Worm (Caenorhabditis elegans) whole organism, L4/young adult: ENCODE measurements around the gene tmed-4.
"Not testable (repeated sequence)": the region's sequence is repeated elsewhere in the genome, so short reads cannot be mapped to it uniquely, and the experiment has no call there.

Experiments used
- W03F9.2 ChIP-seq: fragments of 150-350 bp; optimal IDR thresholded peaks from 2 replicates; lab custom pipeline; 2014; ENCODE audit warnings: missing biosample characterization, missing genetic modification characterization
- dao-5 ChIP-seq: sonication (generic microtip); optimal IDR thresholded peaks from 2 replicates; lab custom pipeline; 2016; ENCODE audit warnings: missing genotype, missing genetic modification characterization, moderate library complexity, missing compliant biosample characterization
- him-1 ChIP-seq: sonication (generic microtip); optimal IDR thresholded peaks from 2 replicates; lab custom pipeline; 2016; ENCODE audit warnings: missing genotype, missing genetic modification reagents, missing genetic modification characterization, missing compliant biosample characterization

Gene tmed-4

ce11 chrV:19948993-19949392 lies at the start of gene tmed-4:
Gene tmed-4 (minus strand): TSS chrV:19949093.
- TF ChIP-seq W03F9.2, him-1, dao-5 (tag; lab: Kevin White, UChicago): not testable (repeated sequence)

DNA sequence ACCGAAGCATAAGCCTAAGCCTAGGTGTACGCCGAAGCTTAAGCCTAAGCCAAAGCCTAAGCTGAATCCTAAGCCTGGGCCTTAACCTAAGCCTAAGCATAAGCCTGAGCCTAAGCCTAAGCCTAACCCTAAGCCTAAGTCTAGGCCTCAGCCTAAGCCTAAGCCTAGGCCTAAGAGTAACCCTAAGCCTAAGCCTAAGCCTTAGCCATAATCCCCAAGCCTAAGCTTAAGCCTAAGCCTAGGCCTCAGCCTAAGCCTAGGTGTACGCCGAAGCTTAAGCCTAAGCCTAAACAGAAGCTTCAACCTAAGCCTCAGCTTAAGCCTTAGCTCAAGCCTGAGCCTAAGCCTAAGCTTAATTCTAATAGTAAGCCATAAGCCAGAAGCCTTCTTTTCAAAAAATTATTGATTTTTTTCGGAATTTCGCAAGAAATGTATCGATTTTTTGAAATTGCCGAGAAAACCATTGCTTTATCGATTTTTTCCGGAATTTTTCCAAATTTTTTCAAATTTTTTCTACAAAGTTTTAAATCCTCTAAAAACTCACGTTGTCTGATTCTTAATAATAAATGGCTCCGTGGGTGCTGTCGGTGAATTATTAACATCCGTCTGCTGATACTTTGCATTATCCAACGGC lies 49.4 kb upstream of the tmed-4 start:
- TF ChIP-seq W03F9.2 (tag; lab: Kevin White, UChicago) (no peak), dao-5 (tag; lab: Kevin White, UChicago) (no peak), him-1 (tag; lab: Kevin White, UChicago) (no peak)

DNA sequence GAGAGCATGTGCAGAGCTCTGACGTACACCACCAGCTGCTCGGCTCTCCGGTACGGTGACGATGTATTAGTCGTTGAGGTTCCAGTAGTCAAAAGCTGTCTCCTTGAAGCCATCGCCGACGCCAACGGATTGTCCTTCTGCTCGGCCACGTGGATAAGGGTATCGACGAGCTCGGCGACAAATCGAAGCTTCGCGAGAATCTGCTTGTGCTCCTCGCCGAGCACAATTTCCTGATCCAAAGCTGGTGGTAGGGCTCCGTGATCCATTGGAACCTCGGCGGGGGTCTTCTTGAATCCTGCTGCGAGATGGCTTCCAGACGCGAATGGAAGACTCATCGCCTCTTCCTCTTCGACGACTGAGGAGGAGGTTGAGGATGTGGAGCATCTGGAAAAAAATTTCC lies 48.6 kb upstream of the tmed-4 start:
- TF ChIP-seq him-1 (tag; lab: Kevin White, UChicago) (no peak), dao-5 (tag; lab: Kevin White, UChicago) (no peak), W03F9.2 (tag; lab: Kevin White, UChicago) (no peak)

ce11 chrV:19994665-19995064 lies 45.8 kb upstream of the tmed-4 start:
- TF ChIP-seq W03F9.2 (tag; lab: Kevin White, UChicago) (no peak), dao-5 (tag; lab: Kevin White, UChicago) (no peak), him-1 (tag; lab: Kevin White, UChicago) (no peak)

DNA sequence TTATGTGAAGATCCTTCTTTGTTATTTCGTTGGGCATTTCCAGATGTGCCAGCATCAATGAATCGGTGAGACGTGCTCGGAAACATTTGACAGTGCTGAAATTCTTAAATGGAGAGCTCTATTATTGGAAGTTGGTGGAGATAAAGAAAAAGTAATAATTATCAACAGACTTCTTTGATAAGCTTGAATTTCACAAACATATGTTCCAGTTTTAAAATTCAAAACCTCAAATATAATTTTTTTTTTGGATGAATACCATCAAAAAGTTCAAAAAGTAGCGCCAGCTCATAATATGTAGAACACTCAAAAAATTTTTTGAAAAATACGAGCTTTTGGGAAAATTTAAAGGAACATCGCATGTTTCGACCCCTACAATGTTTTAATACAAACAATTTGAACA lies 45.2 kb upstream of the tmed-4 start, which contains the start of gene Y60A3A.25:
TSS of gene Y60A3A.25 (minus strand) at position 101 of the 400 bp plus-strand sequence.
- TF ChIP-seq W03F9.2 (tag; lab: Kevin White, UChicago) (no peak), him-1 (tag; lab: Kevin White, UChicago) (no peak), dao-5 (tag; lab: Kevin White, UChicago) (no peak)

ce11 chrV:19987684-19988083 lies 38.8 kb upstream of the tmed-4 start, which contains the start of gene sri-67:
Gene sri-67 (plus strand): TSS chrV:19987984.
- no peak for TF ChIP-seq him-1 (tag; lab: Kevin White, UChicago)
- no peak for TF ChIP-seq dao-5 (tag; lab: Kevin White, UChicago)
- TF ChIP-seq W03F9.2 (tag; lab: Kevin White, UChicago): no peak

ce11 chrV:19986788-19987187 lies 37.9 kb upstream of the tmed-4 start:
- TF ChIP-seq W03F9.2 (tag; lab: Kevin White, UChicago) (no peak), him-1 (tag; lab: Kevin White, UChicago) (no peak), dao-5 (tag; lab: Kevin White, UChicago) (no peak)

ce11 chrV:19986213-19986612 lies 37.3 kb upstream of the tmed-4 start, which contains the start of gene clec-260:
Gene clec-260 (minus strand): TSS chrV:19986313.
- TF ChIP-seq him-1 (tag; lab: Kevin White, UChicago) (no peak), dao-5 (tag; lab: Kevin White, UChicago) (no peak), W03F9.2 (tag; lab: Kevin White, UChicago) (no peak)

ce11 chrV:19981832-19982462 lies 33.1 kb upstream of the tmed-4 start, which contains the start of gene Y60A3A.24:
Gene Y60A3A.24 (minus strand): TSS chrV:19981882.
- TF ChIP-seq him-1 (tag; lab: Kevin White, UChicago): no peak

- TF ChIP-seq him-1 (tag; lab: Kevin White, UChicago) (no peak), dao-5 (tag; lab: Kevin White, UChicago) (no peak), W03F9.2 (tag; lab: Kevin White, UChicago) (no peak)
These were observed 29.3 kb upstream of the tmed-4 start, which contains the start of gene srh-183 for ce11 chrV:19978220-19978619. Gene srh-183 (minus strand): TSS chrV:19978320.

ce11 chrV:19972984-19973383 lies 24.1 kb upstream of the tmed-4 start, which contains the start of gene srh-173:
Gene srh-173 (plus strand): TSS chrV:19973284.
- TF ChIP-seq dao-5 (tag; lab: Kevin White, UChicago): no peak
- TF ChIP-seq him-1 (tag; lab: Kevin White, UChicago): no peak
- no peak for TF ChIP-seq W03F9.2 (tag; lab: Kevin White, UChicago)

DNA sequence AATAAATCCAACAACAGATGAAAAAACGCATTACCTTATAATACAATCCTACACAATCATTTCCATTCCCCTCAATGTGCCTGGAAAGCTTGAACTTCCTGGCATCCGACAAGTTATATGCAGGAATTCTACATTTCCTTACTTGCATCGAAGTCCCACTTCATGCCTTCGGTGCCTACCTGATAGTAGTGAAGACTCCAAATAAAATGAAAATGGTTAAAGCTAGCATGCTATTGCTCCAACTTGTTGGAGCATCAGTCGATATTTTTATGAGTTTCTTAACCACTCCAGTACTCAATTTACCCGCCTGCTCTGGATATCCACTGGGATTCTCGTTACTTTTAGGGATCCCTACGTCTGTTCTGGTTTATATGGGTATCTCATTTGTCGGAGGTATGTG lies 16.7 kb upstream of the tmed-4 start, which contains the start of gene srh-171:
TSS of gene srh-171 (plus strand) at position 75 of the 400 bp plus-strand sequence.
- TF ChIP-seq dao-5 (tag; lab: Kevin White, UChicago): no peak
- TF ChIP-seq W03F9.2 (tag; lab: Kevin White, UChicago): no peak
- no peak for TF ChIP-seq him-1 (tag; lab: Kevin White, UChicago)

DNA sequence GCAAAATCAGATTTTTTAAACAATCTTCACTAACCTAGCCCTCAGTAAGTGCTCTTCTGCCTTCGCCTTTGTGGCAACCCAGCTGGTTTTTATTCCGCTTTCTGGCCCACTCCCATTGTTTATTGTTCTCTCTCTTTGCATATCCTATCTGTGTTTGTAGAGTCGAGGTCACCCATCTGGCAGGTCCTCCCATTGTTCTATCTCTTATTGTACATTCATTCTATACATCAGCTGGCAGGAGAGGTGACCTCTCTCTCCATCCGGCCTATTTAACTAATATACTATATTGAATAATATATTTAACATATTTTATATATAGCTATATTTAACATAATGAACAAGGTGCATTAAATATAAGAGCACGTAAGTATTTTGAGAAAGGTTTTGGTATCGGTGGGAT lies 13.1 kb upstream of the tmed-4 start:
- TF ChIP-seq dao-5 (tag; lab: Kevin White, UChicago) (no peak), him-1 (tag; lab: Kevin White, UChicago) (no peak), W03F9.2 (tag; lab: Kevin White, UChicago) (no peak)
